Worm (Caenorhabditis elegans): ENCODE results near the gene nhr-145.

Gene nhr-145

ce11 chrV:19099504-19099903, 12.0 kb downstream of the nhr-145 start:
- TF ChIP-seq ceh-28 (tag; optimal IDR thresholded peaks at IDR 0.05) (peak; percentile 95), unc-39 (tag; optimal IDR thresholded peaks at IDR 0.05) (no peak)

- TF ChIP-seq ceh-28 (tag; optimal IDR thresholded peaks at IDR 0.05): peak; percentile 78
These were observed 12.6 kb downstream of the nhr-145 start for ce11 chrV:19100139-19100538.

ce11 chrV:19100663-19101062, 13.1 kb downstream of the nhr-145 start:
- peak; percentile 69 for TF ChIP-seq ceh-28 (tag; optimal IDR thresholded peaks at IDR 0.05)

ce11 chrV:19101589-19102201, 14.2 kb downstream of the nhr-145 start, which contains the start of gene zhp-4:
TSS of gene zhp-4 (minus strand) at chrV:19101786.
- peak; percentile 98 for TF ChIP-seq ceh-28 (tag; optimal IDR thresholded peaks at IDR 0.05)

- no peak for TF ChIP-seq elt-1 (tag; optimal IDR thresholded peaks at IDR 0.05)
- TF ChIP-seq ceh-28 (tag; optimal IDR thresholded peaks at IDR 0.05): peak; percentile 86
These were observed 19.5 kb downstream of the nhr-145 start for ce11 chrV:19107065-19107464.

- peak; percentile 90 for TF ChIP-seq ceh-28 (tag; optimal IDR thresholded peaks at IDR 0.05)
These were observed 25.1 kb downstream of the nhr-145 start for ce11 chrV:19112590-19112989.

ce11 chrV:19113639-19114038, 26.1 kb downstream of the nhr-145 start:
- peak; percentile 53 for TF ChIP-seq ceh-28 (tag; optimal IDR thresholded peaks at IDR 0.05)

- TF ChIP-seq ama-1 (optimal IDR thresholded peaks at IDR 0.05): no peak
- peak; percentile 92 for TF ChIP-seq ceh-28 (tag; optimal IDR thresholded peaks at IDR 0.05)
These were observed 29.4 kb downstream of the nhr-145 start for ce11 chrV:19116872-19117372.

- TF ChIP-seq egl-5 (tag; optimal IDR thresholded peaks at IDR 0.05) (no peak), nhr-28 (tag; optimal IDR thresholded peaks at IDR 0.05) (no peak), nhr-76 (tag; optimal IDR thresholded peaks at IDR 0.05) (no peak), ceh-82 (tag; optimal IDR thresholded peaks at IDR 0.05) (no peak), nhr-12 (tag; optimal IDR thresholded peaks at IDR 0.05) (no peak), nhr-43 (tag; optimal IDR thresholded peaks at IDR 0.05; ENCODE audit: poor library complexity, severe bottlenecking) (no peak), nhr-23 (tag; optimal IDR thresholded peaks at IDR 0.05) (no peak), zag-1 (tag; optimal IDR thresholded peaks at IDR 0.05) (no peak), lsy-12 (tag; optimal IDR thresholded peaks at IDR 0.05) (no peak), ama-1 (optimal IDR thresholded peaks at IDR 0.05) (no peak)
These were observed 30.8 kb downstream of the nhr-145 start, which contains the start of gene pro-3 for ce11 chrV:19118312-19118711. TSS of gene pro-3 (minus strand) at chrV:19118412.

- peak; percentile 23 for TF ChIP-seq nfya-1 (tag; optimal IDR thresholded peaks at IDR 0.05; ENCODE audit: insufficient read depth)
- TF ChIP-seq R02D3.7 (tag; optimal IDR thresholded peaks at IDR 0.05): peak; percentile 95
- TF ChIP-seq snpc-4 (tag; optimal IDR thresholded peaks at IDR 0.05): no peak
- TF ChIP-seq nhr-77 (tag; optimal IDR thresholded peaks at IDR 0.05): no peak
- TF ChIP-seq pha-4 (tag; optimal IDR thresholded peaks at IDR 0.05): peak; percentile 42
- peak; percentile 57 for TF ChIP-seq hmg-11 (tag; optimal IDR thresholded peaks at IDR 0.05)
- no peak for TF ChIP-seq ZK546.5 (tag; optimal IDR thresholded peaks at IDR 0.05)
- peak; percentile 28 for TF ChIP-seq egl-5 (tag; optimal IDR thresholded peaks at IDR 0.05)
- peak; percentile 29 for TF ChIP-seq lin-15B (tag; optimal IDR thresholded peaks at IDR 0.05)
- TF ChIP-seq ceh-28 (tag; optimal IDR thresholded peaks at IDR 0.05): peak; percentile 74
These were observed 31.7 kb downstream of the nhr-145 start, which contains the start of gene Y39B6A.13 for ce11 chrV:19119260-19119659. TSS of gene Y39B6A.13 (minus strand) at chrV:19119425.
